Fruit fly (Drosophila melanogaster) whole organism, wandering third instar larva: Measurements from ENCODE around the gene Dci.

Source experiments
- CG32264 ChIP-seq: fragments of 200-800 bp; sonication (Bioruptor generic); optimal IDR thresholded peaks from 2 replicates; lab custom pipeline; 2016; ENCODE audit warnings: missing biosample characterization, missing genetic modification characterization
- Myc ChIP-seq: fragments of >200 bp; optimal IDR thresholded peaks from 2 replicates; lab custom pipeline; 2017
- ey ChIP-seq: fragments of 200-800 bp; sonication (Bioruptor generic); optimal IDR thresholded peaks from 2 replicates; lab custom pipeline; 2016; ENCODE audit warnings: missing biosample characterization, missing genetic modification characterization
- h ChIP-seq: fragments of 200-800 bp; sonication (Bioruptor generic); optimal IDR thresholded peaks from 3 replicates; lab custom pipeline; 2016; ENCODE audit warnings: missing biosample characterization, mild to moderate bottlenecking, missing genetic modification characterization
- psq ChIP-seq: fragments of 200-800 bp; sonication (Bioruptor generic); optimal IDR thresholded peaks from 3 replicates; lab custom pipeline; 2017; ENCODE audit warnings: missing biosample characterization, mild to moderate bottlenecking, missing genetic modification characterization, moderate library complexity
- sage ChIP-seq: fragments of 200-800 bp; sonication (Bioruptor generic); optimal IDR thresholded peaks from 2 replicates; lab custom pipeline; 2016; ENCODE audit warnings: missing biosample characterization, mild to moderate bottlenecking, missing genetic modification characterization

- TF ChIP-seq sage (no peak), CG32264 (GFP tag; lab: Kevin White, UChicago) (peak; percentile 35), h (GFP tag; lab: Kevin White, UChicago) (peak; percentile 76), psq (peak; percentile 26), Myc (lab: Kevin White, UChicago) (no peak), ey (GFP tag; lab: Kevin White, UChicago) (peak; percentile 62)
Measured at dm6 chr3L:857063-858015, 6.2 kb downstream of the Dci start, which contains the start of gene dpr20.
